Fruit fly (Drosophila melanogaster): Measurements from ENCODE around the gene DNAlig3.

Gene DNAlig3

DNA sequence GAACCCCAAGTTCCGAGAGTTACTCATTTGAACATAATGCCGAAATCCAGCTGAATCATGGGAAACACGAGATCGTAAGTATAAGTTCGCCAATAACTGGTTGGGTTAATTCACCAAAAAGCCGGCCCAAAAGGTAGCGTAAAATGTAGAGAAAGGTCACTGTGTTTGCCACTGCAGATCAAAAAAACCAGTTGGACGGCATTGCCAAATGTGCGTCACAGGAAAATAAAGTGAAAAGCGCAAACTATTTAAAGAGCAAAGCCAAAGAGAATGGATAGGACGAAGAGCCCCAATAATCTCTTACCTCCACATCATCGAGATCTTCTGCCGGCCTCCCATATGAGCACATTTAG is 31.0 kb downstream of the DNAlig3 start:
- TF ChIP-seq CHES-1-like (GFP tag; optimal IDR thresholded peaks at IDR 0.05) (no peak), Dad (GFP tag; optimal IDR thresholded peaks at IDR 0.05) (no peak), chm (GFP tag; IDR thresholded peaks at IDR 0.05) (peak; percentile 27; the same call in 1 of the 2 replicates), Sox100B (GFP tag; optimal IDR thresholded peaks at IDR 0.05) (no peak), CG10979 (tag; optimal IDR thresholded peaks at IDR 0.05) (no peak), stc (GFP tag; IDR thresholded peaks at IDR 0.05) (no peak), CG8089 (GFP tag; optimal IDR thresholded peaks at IDR 0.05) (no peak), gsb-n (tag; optimal IDR thresholded peaks at IDR 0.05) (no peak), nmo (GFP tag; optimal IDR thresholded peaks at IDR 0.05) (no peak), hbn (GFP tag; IDR thresholded peaks at IDR 0.05; ENCODE audit: partially characterized antibody) (no peak), CG2889 (GFP tag; IDR thresholded peaks at IDR 0.05) (no peak), crp (GFP tag; optimal IDR thresholded peaks at IDR 0.05) (no peak), eyg (GFP tag; optimal IDR thresholded peaks at IDR 0.05) (no peak), CG7745 (tag; optimal IDR thresholded peaks at IDR 0.05) (no peak), CG30431 (GFP tag; optimal IDR thresholded peaks at IDR 0.05) (no peak), CG3163 (GFP tag; optimal IDR thresholded peaks at IDR 0.05) (peak; percentile 94), gem (tag; optimal IDR thresholded peaks at IDR 0.05) (no peak), Kr (GFP tag; optimal IDR thresholded peaks at IDR 0.05) (no peak), CG10366 (GFP tag; IDR thresholded peaks at IDR 0.05) (no peak), maf-S (GFP tag; optimal IDR thresholded peaks at IDR 0.05) (no peak), CG7372 (GFP tag; IDR thresholded peaks at IDR 0.05) (no peak), Nf-YB (GFP tag; optimal IDR thresholded peaks at IDR 0.05) (no peak), usp (GFP tag; optimal IDR thresholded peaks at IDR 0.05) (no peak), twi (tag; optimal IDR thresholded peaks at IDR 0.05) (no peak), ara (GFP tag; IDR thresholded peaks at IDR 0.05) (no peak), Gsc (GFP tag; IDR thresholded peaks at IDR 0.05) (no peak), CG4328 (GFP tag; optimal IDR thresholded peaks at IDR 0.05) (no peak), sc (optimal IDR thresholded peaks at IDR 0.05) (no peak), sc (GFP tag; optimal IDR thresholded peaks at IDR 0.05) (no peak), sd (tag; optimal IDR thresholded peaks at IDR 0.05) (peak; percentile 92), Trl (optimal IDR thresholded peaks at IDR 0.05) (peak; percentile 53 to 72), Trl (GFP tag; optimal IDR thresholded peaks at IDR 0.05) (no peak), Dbx (GFP tag; IDR thresholded peaks at IDR 0.05) (no peak), emc (GFP tag; optimal IDR thresholded peaks at IDR 0.05) (no peak), gro (GFP tag; optimal IDR thresholded peaks at IDR 0.05) (peak; percentile 2), corto (GFP tag; optimal IDR thresholded peaks at IDR 0.05) (peak; percentile 66), Fer2 (tag; optimal IDR thresholded peaks at IDR 0.05) (no peak), CG6791 (GFP tag; IDR thresholded peaks at IDR 0.05; ENCODE audit: partially characterized antibody) (no peak), CG10462 (GFP tag; optimal IDR thresholded peaks at IDR 0.05) (no peak), Lhr (GFP tag; optimal IDR thresholded peaks at IDR 0.05) (no peak), CG10543 (GFP tag; optimal IDR thresholded peaks at IDR 0.05) (peak; percentile 36), disco-r (GFP tag; optimal IDR thresholded peaks at IDR 0.05) (no peak), sug (tag; optimal IDR thresholded peaks at IDR 0.05) (no peak), CG7357 (GFP tag; IDR thresholded peaks at IDR 0.05) (no peak), cad (GFP tag; optimal IDR thresholded peaks at IDR 0.05) (no peak), CG13894 (tag; optimal IDR thresholded peaks at IDR 0.05) (peak; percentile 97), Hr78 (GFP tag; optimal IDR thresholded peaks at IDR 0.05) (peak in 1 of 2 experiments; percentile 61), CG34376 (GFP tag; optimal IDR thresholded peaks at IDR 0.05) (peak; percentile 66), zf30C (GFP tag; optimal IDR thresholded peaks at IDR 0.05) (no peak), CG34422 (GFP tag; IDR thresholded peaks at IDR 0.05) (peak; percentile 10; the same call in 1 of the 3 replicates), dpn (GFP tag; optimal IDR thresholded peaks at IDR 0.05) (no peak), CG12769 (tag; optimal IDR thresholded peaks at IDR 0.05) (peak; percentile 64)

Measured in whole organism, embryonic.